Worm (Caenorhabditis elegans) whole organism, L4/young adult: ENCODE results near the gene msra-1.
"Not testable (repeated sequence)": the region's sequence is repeated elsewhere in the genome, so short reads cannot be mapped to it uniquely, and the experiment has no call there.

Experiments
- W03F9.2 ChIP-seq: fragments of 150-350 bp; optimal IDR thresholded peaks from 2 replicates; lab custom pipeline; 2014; ENCODE audit warnings: missing biosample characterization, missing genetic modification characterization
- dao-5 ChIP-seq: sonication (generic microtip); optimal IDR thresholded peaks from 2 replicates; lab custom pipeline; 2016; ENCODE audit warnings: missing genotype, missing genetic modification characterization, moderate library complexity, missing compliant biosample characterization
- him-1 ChIP-seq: sonication (generic microtip); optimal IDR thresholded peaks from 2 replicates; lab custom pipeline; 2016; ENCODE audit warnings: missing genotype, missing genetic modification reagents, missing genetic modification characterization, missing compliant biosample characterization

DNA sequence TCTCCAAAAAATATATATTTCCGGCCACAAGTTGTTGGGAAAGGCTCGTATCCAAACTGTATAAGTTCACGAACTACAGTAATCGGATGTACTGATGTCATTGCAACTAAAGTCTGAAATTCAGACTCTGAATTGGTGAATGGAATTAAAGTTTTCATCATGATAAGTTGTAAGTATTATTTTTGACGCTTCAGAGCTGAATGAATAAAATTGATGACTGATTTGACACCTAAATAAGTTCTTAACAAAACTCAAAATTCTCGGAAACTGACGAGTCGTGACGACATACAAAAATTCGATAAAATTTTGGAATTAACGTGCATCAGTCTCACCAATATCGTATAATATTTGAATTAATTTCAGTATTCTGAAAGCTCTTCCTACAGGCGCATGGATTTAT lies 6.4 kb upstream of the msra-1 start, which contains the start of gene F43E2.11:
- TF ChIP-seq him-1 (tag; lab: Kevin White, UChicago); dao-5 (tag; lab: Kevin White, UChicago); W03F9.2: not testable (repeated sequence)
